Worm (Caenorhabditis elegans): ENCODE measurements around the gene B0393.4.

B0393.4 gene

ce11 chrIII:4763509-4763908 is at the start of gene B0393.4:
B0393.4 (minus strand) TSS chrIII:4763609.
- no peak for TF ChIP-seq hmg-11 (tag; optimal IDR thresholded peaks at IDR 0.05)
- no peak for TF ChIP-seq pha-4 (tag; optimal IDR thresholded peaks at IDR 0.05)
- no peak for TF ChIP-seq nhr-67 (tag; optimal IDR thresholded peaks at IDR 0.05)
- no peak for TF ChIP-seq jun-1 (tag; optimal IDR thresholded peaks at IDR 0.05)
- no peak for TF ChIP-seq nhr-237 (tag; optimal IDR thresholded peaks at IDR 0.05)
- no peak for TF ChIP-seq nhr-77 (tag; optimal IDR thresholded peaks at IDR 0.05)
- no peak for TF ChIP-seq lsy-12 (tag; optimal IDR thresholded peaks at IDR 0.05)
- TF ChIP-seq ZK546.5 (tag; optimal IDR thresholded peaks at IDR 0.05): no peak
- TF ChIP-seq ztf-11 (tag; optimal IDR thresholded peaks at IDR 0.05): no peak
- no peak for TF ChIP-seq ceh-82 (tag; optimal IDR thresholded peaks at IDR 0.05)
- no peak for TF ChIP-seq nhr-11 (tag; optimal IDR thresholded peaks at IDR 0.05)
- no peak for TF ChIP-seq ceh-28 (tag; optimal IDR thresholded peaks at IDR 0.05)
- TF ChIP-seq fos-1 (tag; optimal IDR thresholded peaks at IDR 0.05): no peak
- no peak for TF ChIP-seq unc-62 (GFP tag; optimal IDR thresholded peaks at IDR 0.05)
- no peak for TF ChIP-seq elt-2 (tag; optimal IDR thresholded peaks at IDR 0.05)
- TF ChIP-seq unc-39 (tag; optimal IDR thresholded peaks at IDR 0.05): no peak
- no peak for TF ChIP-seq R02D3.7 (tag; optimal IDR thresholded peaks at IDR 0.05)

- TF ChIP-seq jun-1 (tag; optimal IDR thresholded peaks at IDR 0.05): no peak
- no peak for TF ChIP-seq pha-4 (tag; optimal IDR thresholded peaks at IDR 0.05)
- no peak for TF ChIP-seq ceh-16 (tag; optimal IDR thresholded peaks at IDR 0.05)
- no peak for TF ChIP-seq nhr-25 (tag; optimal IDR thresholded peaks at IDR 0.05)
- TF ChIP-seq lin-39 (tag; optimal IDR thresholded peaks at IDR 0.05): no peak
Observed at ce11 chrIII:4811195-4811594, 47.8 kb upstream of the B0393.4 start, which contains the start of gene C38D4.7. C38D4.7 (minus strand) TSS chrIII:4811295.

ce11 chrIII:4809526-4810153 is 46.2 kb upstream of the B0393.4 start, which contains the start of gene pal-1:
pal-1 (minus strand) TSS chrIII:4809576.
- TF ChIP-seq nhr-28 (tag; optimal IDR thresholded peaks at IDR 0.05): no peak
- no peak for TF ChIP-seq ceh-28 (tag; optimal IDR thresholded peaks at IDR 0.05)
- TF ChIP-seq fos-1 (tag; optimal IDR thresholded peaks at IDR 0.05): no peak
- TF ChIP-seq pqm-1 (tag; optimal IDR thresholded peaks at IDR 0.05): no peak
- no peak for TF ChIP-seq pha-4 (tag; optimal IDR thresholded peaks at IDR 0.05)
- TF ChIP-seq nhr-77 (tag; optimal IDR thresholded peaks at IDR 0.05): no peak
- no peak for TF ChIP-seq sea-2 (GFP tag; optimal IDR thresholded peaks at IDR 0.05)
- TF ChIP-seq fkh-10 (GFP tag; optimal IDR thresholded peaks at IDR 0.05): no peak
- no peak for TF ChIP-seq lin-39 (tag; optimal IDR thresholded peaks at IDR 0.05)
- TF ChIP-seq nhr-25 (tag; optimal IDR thresholded peaks at IDR 0.05): no peak
- TF ChIP-seq nhr-67 (tag; optimal IDR thresholded peaks at IDR 0.05): no peak
- no peak for TF ChIP-seq skn-1 (tag; optimal IDR thresholded peaks at IDR 0.05)
- TF ChIP-seq zag-1 (tag; optimal IDR thresholded peaks at IDR 0.05): no peak
- TF ChIP-seq R02D3.7 (tag; optimal IDR thresholded peaks at IDR 0.05): no peak
- TF ChIP-seq tbx-2 (tag; optimal IDR thresholded peaks at IDR 0.05): no peak
- no peak for TF ChIP-seq ceh-16 (tag; optimal IDR thresholded peaks at IDR 0.05)
- TF ChIP-seq egl-27 (tag; optimal IDR thresholded peaks at IDR 0.05): no peak
- no peak for TF ChIP-seq aly-2 (tag; optimal IDR thresholded peaks at IDR 0.05)

- TF ChIP-seq ZK546.5 (tag; optimal IDR thresholded peaks at IDR 0.05): no peak
- peak; percentile 98 for TF ChIP-seq nfya-1 (tag; optimal IDR thresholded peaks at IDR 0.05; ENCODE audit: insufficient read depth)
Observed at ce11 chrIII:4808089-4808488, 44.7 kb upstream of the B0393.4 start.

ce11 chrIII:4806345-4806744 is 42.9 kb upstream of the B0393.4 start:
- no peak for TF ChIP-seq nhr-237 (tag; optimal IDR thresholded peaks at IDR 0.05)
- no peak for TF ChIP-seq mml-1 (tag; optimal IDR thresholded peaks at IDR 0.05)
- TF ChIP-seq mdl-1 (tag; optimal IDR thresholded peaks at IDR 0.05): no peak
- no peak for TF ChIP-seq ama-1 (optimal IDR thresholded peaks at IDR 0.05)
- no peak for TF ChIP-seq elt-1 (tag; optimal IDR thresholded peaks at IDR 0.05)
- no peak for TF ChIP-seq nhr-28 (tag; optimal IDR thresholded peaks at IDR 0.05)
- no peak for TF ChIP-seq nhr-76 (tag; optimal IDR thresholded peaks at IDR 0.05)
- TF ChIP-seq lin-15B (tag; optimal IDR thresholded peaks at IDR 0.05): no peak
- TF ChIP-seq eor-1 (tag; optimal IDR thresholded peaks at IDR 0.05): no peak
- TF ChIP-seq R02D3.7 (tag; optimal IDR thresholded peaks at IDR 0.05): no peak
- no peak for TF ChIP-seq nfya-1 (tag; optimal IDR thresholded peaks at IDR 0.05; ENCODE audit: insufficient read depth)

Data from whole organism, L3 larva.